Fruit fly (Drosophila melanogaster): ENCODE data around the gene Axud1.

dm6 chr2L:2415109-2415508, 50.0 kb downstream of the Axud1 start, which contains the start of gene CG18641:
- TF ChIP-seq h (optimal IDR thresholded peaks at IDR 0.05) (no peak), psq (GFP tag; optimal IDR thresholded peaks at IDR 0.05) (no peak), CG4730 (GFP tag; IDR thresholded peaks at IDR 0.05) (no peak), ind (GFP tag; optimal IDR thresholded peaks at IDR 0.05) (no peak)

Measured in whole organism, embryonic.